Worm (Caenorhabditis elegans): ENCODE data around the gene unc-80.

ce11 chrV:20866406-20866805 lies 13.0 kb upstream of the unc-80 start:
- no peak for TF ChIP-seq F13C5.2 (tag; optimal IDR thresholded peaks at IDR 0.05)
- TF ChIP-seq ama-1 (optimal IDR thresholded peaks at IDR 0.05): no peak
- TF ChIP-seq aly-1 (tag; optimal IDR thresholded peaks at IDR 0.05): no peak
- TF ChIP-seq ets-7 (tag; optimal IDR thresholded peaks at IDR 0.05): no peak
